Fruit fly (Drosophila melanogaster) whole organism, embryonic: ENCODE measurements around the gene CG32686.
A peak's percentile ranks its signal among the peaks of the same experiment; 100 is the strongest.

ENCODE experiments used
- Adf1 ChIP-seq: fragments of 200-800 bp; sonication (Bioruptor generic); IDR thresholded peaks from 2 replicates; pipeline ENCODE4 v1.3.6; 2022; ENCODE audit warnings: missing biosample characterization, missing genetic modification characterization
- Antp ChIP-seq: fragments of 200-800 bp; sonication (Bioruptor generic); optimal IDR thresholded peaks from 3 replicates; lab custom pipeline; 2016; ENCODE audit warnings: missing biosample characterization, missing genetic modification characterization
- Atf-2 ChIP-seq: fragments of 200-800 bp; sonication (Bioruptor generic); optimal IDR thresholded peaks from 2 replicates; lab custom pipeline; 2016; ENCODE audit warnings: missing biosample characterization, missing genetic modification characterization
- CG10209 ChIP-seq: fragments of 200-800 bp; sonication (Bioruptor generic); optimal IDR thresholded peaks from 3 replicates; lab custom pipeline; 2017; ENCODE audit warnings: missing biosample characterization, mild to moderate bottlenecking, missing genetic modification characterization, missing genetic modification reagents
- CG12071 ChIP-seq: fragments of 200-800 bp; sonication (Bioruptor generic); optimal IDR thresholded peaks from 3 replicates; lab custom pipeline; 2018; ENCODE audit warnings: missing biosample characterization, mild to moderate bottlenecking, missing genetic modification characterization
- CG14014 ChIP-seq: fragments of 200-800 bp; sonication (Bioruptor generic); IDR thresholded peaks from 2 replicates; pipeline ENCODE4 v1.3.6; 2022; ENCODE audit warnings: missing biosample characterization, missing genetic modification characterization
- CG15479 ChIP-seq: fragments of 200-800 bp; sonication (Bioruptor generic); optimal IDR thresholded peaks from 3 replicates; lab custom pipeline; 2019; ENCODE audit warnings: missing biosample characterization, mild to moderate bottlenecking, missing genetic modification characterization, moderate library complexity
- CG16863 ChIP-seq: fragments of 200-800 bp; sonication (Bioruptor generic); optimal IDR thresholded peaks from 3 replicates; lab custom pipeline; 2016; ENCODE audit warnings: missing biosample characterization, missing genetic modification characterization
- CG17186 ChIP-seq: fragments of 200-800 bp; sonication (Bioruptor generic); optimal IDR thresholded peaks from 3 replicates; lab custom pipeline; 2017; ENCODE audit warnings: missing biosample characterization, missing genetic modification reagents, missing genetic modification characterization
- CG2199 ChIP-seq: fragments of 200-800 bp; sonication (Bioruptor generic); IDR thresholded peaks from 3 replicates; pipeline ENCODE4 v1.3.6; 2022; ENCODE audit warnings: missing biosample characterization, missing genetic modification characterization
- CG31365 ChIP-seq: fragments of 200-800 bp; sonication (Bioruptor generic); optimal IDR thresholded peaks from 2 replicates; lab custom pipeline; 2018; ENCODE audit warnings: missing biosample characterization, mild to moderate bottlenecking, missing genetic modification characterization
- CG42726 ChIP-seq: fragments of 200-800 bp; sonication (Bioruptor generic); IDR thresholded peaks from 2 replicates; pipeline ENCODE4 v1.3.6; 2022; ENCODE audit warnings: missing biosample characterization, missing genetic modification characterization; ENCODE audit not compliant: partially characterized antibody
- CG43689 ChIP-seq: fragments of 200-800 bp; sonication (Bioruptor generic); IDR thresholded peaks from 2 replicates; pipeline ENCODE4 v1.3.6; 2022; ENCODE audit warnings: missing biosample characterization, missing genetic modification characterization
- CG6654 ChIP-seq: fragments of 200-800 bp; sonication (Bioruptor generic); optimal IDR thresholded peaks from 2 replicates; lab custom pipeline; 2017; ENCODE audit warnings: missing biosample characterization, mild to moderate bottlenecking, missing genetic modification characterization
- CG6813 ChIP-seq: fragments of 200-800 bp; sonication (Bioruptor generic); optimal IDR thresholded peaks from 2 replicates; lab custom pipeline; 2017; ENCODE audit warnings: missing biosample characterization, missing genetic modification characterization, mild to moderate bottlenecking, moderate library complexity, missing genetic modification reagents
- CG7786 ChIP-seq: fragments of 200-800 bp; sonication (Bioruptor generic); optimal IDR thresholded peaks from 2 replicates; lab custom pipeline; 2016; ENCODE audit warnings: missing biosample characterization, missing genetic modification characterization
- CG7987 ChIP-seq: fragments of 200-800 bp; sonication (Bioruptor generic); optimal IDR thresholded peaks from 2 replicates; lab custom pipeline; 2018; ENCODE audit warnings: missing biosample characterization, mild to moderate bottlenecking, missing genetic modification characterization, moderate library complexity
- CG8089 ChIP-seq: fragments of 200-800 bp; sonication (Bioruptor generic); optimal IDR thresholded peaks from 3 replicates; lab custom pipeline; 2016; ENCODE audit warnings: missing biosample characterization, missing genetic modification characterization
- CG8290 ChIP-seq, 3 experiments: fragments of 200-800 bp; sonication (Bioruptor generic); optimal IDR thresholded peaks; 2 replicates each; lab custom pipeline; 2016 to 2019; ENCODE audit warnings: missing biosample characterization in 3 of 3, missing genetic modification characterization in 3 of 3, mild to moderate bottlenecking in 2 of 3, moderate library complexity in 1 of 3
- CG8359 ChIP-seq: fragments of 200-800 bp; sonication (Bioruptor generic); optimal IDR thresholded peaks from 2 replicates; lab custom pipeline; 2017; ENCODE audit warnings: missing biosample characterization, mild to moderate bottlenecking, missing genetic modification characterization, borderline replicate concordance
- CG8388 ChIP-seq: fragments of 200-800 bp; sonication (Bioruptor generic); optimal IDR thresholded peaks from 2 replicates; lab custom pipeline; 2019; ENCODE audit warnings: missing biosample characterization, mild to moderate bottlenecking, missing genetic modification characterization, moderate library complexity
- Chrac-16 ChIP-seq: fragments of 200-800 bp; sonication (Bioruptor generic); optimal IDR thresholded peaks from 3 replicates; lab custom pipeline; 2016; ENCODE audit warnings: missing biosample characterization, missing genetic modification characterization
- Dll ChIP-seq: fragments of 200-800 bp; sonication (Bioruptor generic); IDR thresholded peaks from 4 replicates; pipeline ENCODE4 v1.3.6; 2022; ENCODE audit warnings: missing biosample characterization, missing genetic modification characterization; ENCODE audit not compliant: partially characterized antibody
- Dp ChIP-seq: fragments of 200-800 bp; sonication (Bioruptor generic); optimal IDR thresholded peaks from 2 replicates; lab custom pipeline; 2018; ENCODE audit warnings: missing biosample characterization, mild to moderate bottlenecking, missing genetic modification characterization, moderate library complexity
- Drgx ChIP-seq: fragments of 200-800 bp; sonication (Bioruptor generic); IDR thresholded peaks from 2 replicates; pipeline ENCODE4 v1.3.6; 2022; ENCODE audit warnings: missing biosample characterization, missing genetic modification characterization
- E2f1 ChIP-seq: fragments of 200-800 bp; sonication (Bioruptor generic); IDR thresholded peaks from 2 replicates; pipeline ENCODE4 v1.3.6; 2022; ENCODE audit warnings: missing biosample characterization, missing genetic modification characterization
- ERR ChIP-seq: fragments of 200-800 bp; sonication (Bioruptor generic); optimal IDR thresholded peaks from 2 replicates; lab custom pipeline; 2016; ENCODE audit warnings: missing biosample characterization, missing genetic modification characterization
- Eip74EF ChIP-seq, 2 experiments: fragments of 200-800 bp in 1 of 2; fragments of >200 bp in 1 of 2; sonication (Bioruptor generic) in 1 of 2; optimal IDR thresholded peaks; 2 replicates each; lab custom pipeline; 2017 to 2019; ENCODE audit warnings: missing biosample characterization in 2 of 2, missing genetic modification characterization in 2 of 2, mild to moderate bottlenecking in 1 of 2, moderate library complexity in 1 of 2
- GATAe ChIP-seq: fragments of 200-800 bp; sonication (Bioruptor generic); conservative IDR thresholded peaks from 2 replicates; pipeline ENCODE4 v1.3.6; 2022; ENCODE audit warnings: missing biosample characterization, missing genetic modification characterization
- HHEX ChIP-seq: fragments of 200-800 bp; sonication (Bioruptor generic); optimal IDR thresholded peaks from 3 replicates; lab custom pipeline; 2017; ENCODE audit warnings: missing biosample characterization, mild to moderate bottlenecking, missing genetic modification characterization, missing genetic modification reagents
- HmgZ ChIP-seq: fragments of 200-800 bp; sonication (Bioruptor generic); optimal IDR thresholded peaks from 2 replicates; lab custom pipeline; 2018; ENCODE audit warnings: missing biosample characterization, mild to moderate bottlenecking, missing genetic modification characterization
- Lhr ChIP-seq: fragments of 200-800 bp; sonication (Bioruptor generic); optimal IDR thresholded peaks from 3 replicates; lab custom pipeline; 2017; ENCODE audit warnings: mild to moderate bottlenecking, missing biosample characterization, missing genetic modification reagents, missing genetic modification characterization
- Lim3 ChIP-seq: fragments of 200-800 bp; sonication (Bioruptor generic); IDR thresholded peaks from 2 replicates; pipeline ENCODE4 v1.3.6; 2022; ENCODE audit warnings: missing biosample characterization, missing genetic modification characterization
- Vsx1 ChIP-seq: fragments of 200-800 bp; sonication (Bioruptor generic); optimal IDR thresholded peaks from 2 replicates; lab custom pipeline; 2017; ENCODE audit warnings: missing biosample characterization, mild to moderate bottlenecking, missing genetic modification characterization, missing genetic modification reagents
- Xrp1 ChIP-seq: fragments of 200-800 bp; sonication (Bioruptor generic); IDR thresholded peaks from 2 replicates; pipeline ENCODE4 v1.3.6; 2022; ENCODE audit warnings: missing biosample characterization, missing genetic modification characterization
- abd-A ChIP-seq: fragments of 200-800 bp; sonication (Bioruptor generic); optimal IDR thresholded peaks from 3 replicates; lab custom pipeline; 2019; ENCODE audit warnings: missing biosample characterization, mild to moderate bottlenecking, missing genetic modification characterization, moderate library complexity
- aop ChIP-seq: fragments of 200-800 bp; sonication (Bioruptor generic); IDR thresholded peaks from 2 replicates; pipeline ENCODE4 v1.3.6; 2022; ENCODE audit warnings: missing biosample characterization, missing genetic modification characterization
- ase ChIP-seq: fragments of 200-800 bp; sonication (Bioruptor generic); IDR thresholded peaks from 3 replicates; pipeline ENCODE4 v1.3.6; 2022; ENCODE audit warnings: missing biosample characterization, missing genetic modification characterization
- cg ChIP-seq: fragments of 200-800 bp; sonication (Bioruptor generic); optimal IDR thresholded peaks from 3 replicates; lab custom pipeline; 2019; ENCODE audit warnings: missing biosample characterization, mild to moderate bottlenecking, missing genetic modification characterization, moderate library complexity
- cwo ChIP-seq: fragments of 200-800 bp; sonication (Bioruptor generic); optimal IDR thresholded peaks from 3 replicates; lab custom pipeline; 2017; ENCODE audit warnings: missing biosample characterization, missing genetic modification characterization, mild to moderate bottlenecking, moderate library complexity, missing genetic modification reagents
- emc ChIP-seq: fragments of 200-800 bp; sonication (Bioruptor generic); optimal IDR thresholded peaks from 2 replicates; lab custom pipeline; 2016; ENCODE audit warnings: missing biosample characterization, missing genetic modification characterization
- jumu ChIP-seq: fragments of 200-800 bp; sonication (Bioruptor generic); optimal IDR thresholded peaks from 3 replicates; lab custom pipeline; 2016; ENCODE audit warnings: missing biosample characterization, missing genetic modification characterization
- knrl ChIP-seq: fragments of 200-800 bp; sonication (Bioruptor generic); IDR thresholded peaks from 3 replicates; pipeline ENCODE4 v1.3.6; 2022; ENCODE audit warnings: missing biosample characterization, missing genetic modification characterization; ENCODE audit not compliant: partially characterized antibody
- nerfin-2 ChIP-seq: fragments of 200-800 bp; sonication (Bioruptor generic); IDR thresholded peaks from 2 replicates; pipeline ENCODE4 v1.3.6; 2022; ENCODE audit warnings: missing biosample characterization, missing genetic modification characterization; ENCODE audit not compliant: partially characterized antibody
- org-1 ChIP-seq: fragments of 200-800 bp; sonication (Bioruptor generic); optimal IDR thresholded peaks from 2 replicates; lab custom pipeline; 2017; ENCODE audit warnings: missing biosample characterization, missing genetic modification characterization
- pb ChIP-seq: fragments of 200-800 bp; sonication (Bioruptor generic); optimal IDR thresholded peaks from 3 replicates; lab custom pipeline; 2016; ENCODE audit warnings: missing biosample characterization, missing genetic modification characterization
- pho ChIP-seq: fragments of 200-800 bp; sonication (Bioruptor generic); optimal IDR thresholded peaks from 2 replicates; lab custom pipeline; 2016; ENCODE audit warnings: missing biosample characterization, missing genetic modification characterization
- seq ChIP-seq: fragments of 200-800 bp; sonication (Bioruptor generic); IDR thresholded peaks from 2 replicates; pipeline ENCODE4 v1.3.6; 2022; ENCODE audit warnings: missing biosample characterization, missing genetic modification characterization
- tap ChIP-seq: fragments of 200-800 bp; optimal IDR thresholded peaks from 3 replicates; lab custom pipeline; 2019; ENCODE audit warnings: missing biosample characterization, mild to moderate bottlenecking, missing genetic modification characterization, moderate library complexity
- tup ChIP-seq: fragments of 200-800 bp; sonication (Bioruptor generic); optimal IDR thresholded peaks from 2 replicates; lab custom pipeline; 2016; ENCODE audit warnings: missing biosample characterization, mild to moderate bottlenecking, missing genetic modification characterization, moderate library complexity

Gene CG32686

DNA sequence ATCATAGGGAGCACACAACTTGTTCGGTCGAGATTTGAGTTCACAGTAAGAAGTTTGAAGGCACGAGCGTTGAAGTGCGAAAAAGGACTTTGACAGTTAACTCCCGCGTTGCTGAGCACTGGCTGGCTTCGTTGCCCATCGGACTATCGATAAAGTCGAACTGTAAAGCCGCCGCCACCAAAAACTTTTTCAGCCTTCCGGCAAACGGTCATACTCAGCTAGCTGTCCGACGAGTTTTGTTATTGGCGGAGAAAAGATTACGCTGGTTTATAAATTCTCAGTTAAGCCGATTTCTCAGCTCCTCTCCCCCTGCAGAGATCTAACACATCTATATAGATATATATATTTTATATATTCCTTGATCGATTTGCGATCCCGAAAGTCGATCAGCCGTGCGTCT lies 10.6 kb upstream of the CG32686 start, which contains the start of the genes Psf3 and flw (continued):
- TF ChIP-seq CG8290 (GFP tag; optimal IDR thresholded peaks at IDR 0.05; lab: Kevin White, UChicago) = no peak
- no peak for TF ChIP-seq CG8290 (tag; optimal IDR thresholded peaks at IDR 0.05; lab: Kevin White, UChicago)
- TF ChIP-seq Lhr (GFP tag; lab: Kevin White, UChicago) = no peak
- no peak for TF ChIP-seq Adf1 (GFP tag; lab: Robert Waterston, UW)
- peak; percentile 52 for TF ChIP-seq knrl (GFP tag; lab: Robert Waterston, UW)
- TF ChIP-seq CG17186 = peak; percentile 32
- no peak for TF ChIP-seq CG6654
- TF ChIP-seq Chrac-16 (GFP tag; lab: Kevin White, UChicago) = no peak
- peak; percentile 35; the same call in 1 of the 4 replicates for TF ChIP-seq Dll
- TF ChIP-seq jumu = no peak
- no peak for TF ChIP-seq Lim3 (GFP tag; lab: Robert Waterston, UW)
- no peak for TF ChIP-seq Vsx1 (GFP tag; lab: Kevin White, UChicago)
- TF ChIP-seq CG15479 (GFP tag; lab: Kevin White, UChicago) = no peak
- TF ChIP-seq CG16863 (GFP tag; lab: Kevin White, UChicago) = no peak
- TF ChIP-seq HHEX (GFP tag; lab: Kevin White, UChicago) = no peak
- no peak for TF ChIP-seq CG8388 (GFP tag; lab: Kevin White, UChicago)
- TF ChIP-seq tup (GFP tag; lab: Kevin White, UChicago) = no peak
- TF ChIP-seq Dp (GFP tag; lab: Kevin White, UChicago) = peak; percentile 43
- TF ChIP-seq CG43689 (GFP tag; lab: Robert Waterston, UW) = no peak
- no peak for TF ChIP-seq Eip74EF (GFP tag; optimal IDR thresholded peaks at IDR 0.05; lab: Kevin White, UChicago)
- TF ChIP-seq tap (tag; lab: Kevin White, UChicago) = peak; percentile 24
- TF ChIP-seq nerfin-2 (GFP tag; lab: Robert Waterston, UW) = 0 out of 2 replicates have a peak, but pooled peaks have one; percentile 31
- TF ChIP-seq GATAe (GFP tag; lab: Robert Waterston, UW) = no peak
- no peak for TF ChIP-seq ase
- TF ChIP-seq Drgx (GFP tag; lab: Robert Waterston, UW) = no peak
- TF ChIP-seq CG7987 (GFP tag; lab: Kevin White, UChicago) = no peak
- no peak for TF ChIP-seq CG8089 (GFP tag; lab: Kevin White, UChicago)
- TF ChIP-seq CG6813 (GFP tag; lab: Kevin White, UChicago) = peak; percentile 22
- peak; percentile 61 for TF ChIP-seq CG42726 (GFP tag; lab: Robert Waterston, UW)
- TF ChIP-seq CG12071 = no peak
- TF ChIP-seq CG8359 (GFP tag; lab: Kevin White, UChicago) = no peak
- peak; percentile 20 for TF ChIP-seq pho (GFP tag; lab: Kevin White, UChicago)
- no peak for TF ChIP-seq cg (GFP tag; lab: Kevin White, UChicago)
- TF ChIP-seq Xrp1 (GFP tag; lab: Robert Waterston, UW) = no peak
- no peak for TF ChIP-seq aop (GFP tag; lab: Robert Waterston, UW)
- peak; percentile 20 for TF ChIP-seq CG7786
- TF ChIP-seq abd-A (tag; lab: Kevin White, UChicago) = no peak
- no peak for TF ChIP-seq CG31365 (tag; lab: Kevin White, UChicago)
- TF ChIP-seq CG2199 (GFP tag; lab: Robert Waterston, UW) = no peak
- no peak for TF ChIP-seq emc
- peak; percentile 11 for TF ChIP-seq ERR (GFP tag; lab: Kevin White, UChicago)
- TF ChIP-seq Antp (GFP tag; lab: Kevin White, UChicago) = peak; percentile 4
- TF ChIP-seq pb (GFP tag; lab: Kevin White, UChicago) = no peak
- no peak for TF ChIP-seq org-1 (GFP tag; lab: Kevin White, UChicago)
- no peak for TF ChIP-seq Atf-2 (GFP tag; lab: Kevin White, UChicago)
- peak; percentile 55 for TF ChIP-seq HmgZ
- TF ChIP-seq CG14014 (GFP tag; lab: Robert Waterston, UW) = no peak
- no peak for TF ChIP-seq cwo
- no peak for TF ChIP-seq E2f1 (GFP tag; lab: Robert Waterston, UW)
- TF ChIP-seq seq (GFP tag; lab: Robert Waterston, UW) = 0 out of 2 replicates have a peak, but pooled peaks have one; percentile 16
- no peak for TF ChIP-seq CG10209 (GFP tag; lab: Kevin White, UChicago)
